Worm (Caenorhabditis elegans): ENCODE measurements around the gene F14D7.1.

- TF ChIP-seq R02D3.7 (tag; optimal IDR thresholded peaks at IDR 0.05), result no peak
- no peak for TF ChIP-seq snpc-4 (tag; optimal IDR thresholded peaks at IDR 0.05)
These were observed 45.4 kb downstream of the F14D7.1 start, which contains the start of gene sre-7 for ce11 chrV:14243904-14244303.

All from whole organism, L4 larva.